Fruit fly (Drosophila melanogaster) whole organism, pupa: ENCODE data around the gene CG17075.

Source experiments
- CG10348 ChIP-seq: fragments of 200-800 bp; sonication (Bioruptor generic); IDR thresholded peaks from 2 replicates; pipeline ENCODE4 v1.3.6; 2022; ENCODE audit warnings: missing biosample characterization, missing genetic modification characterization
- CG12605 ChIP-seq: fragments of 200-800 bp; sonication (Bioruptor generic); IDR thresholded peaks from 2 replicates; pipeline ENCODE4 v1.3.6; 2022; ENCODE audit warnings: missing biosample characterization, missing genetic modification characterization
- CG13204 ChIP-seq: fragments of 200-800 bp; sonication (Bioruptor generic); optimal IDR thresholded peaks from 2 replicates; lab custom pipeline; 2018; ENCODE audit warnings: missing biosample characterization, mild to moderate bottlenecking, missing genetic modification characterization, moderate library complexity
- CG14655 ChIP-seq: fragments of 200-800 bp; sonication (Bioruptor generic); optimal IDR thresholded peaks from 3 replicates; lab custom pipeline; 2017; ENCODE audit warnings: mild to moderate bottlenecking, missing biosample characterization, missing genetic modification reagents, missing genetic modification characterization
- CG15710 ChIP-seq: fragments of 200-800 bp; sonication (Bioruptor generic); optimal IDR thresholded peaks from 2 replicates; lab custom pipeline; 2018; ENCODE audit warnings: missing biosample characterization, mild to moderate bottlenecking, missing genetic modification characterization, moderate library complexity
- CG17806 ChIP-seq: fragments of 200-800 bp; sonication (Bioruptor generic); optimal IDR thresholded peaks from 2 replicates; lab custom pipeline; 2018; ENCODE audit warnings: missing biosample characterization, mild to moderate bottlenecking, missing genetic modification characterization, moderate library complexity
- CG32121 ChIP-seq: fragments of 200-800 bp; sonication (Bioruptor generic); IDR thresholded peaks from 2 replicates; pipeline ENCODE4 v1.3.6; 2022; ENCODE audit warnings: missing biosample characterization, missing genetic modification characterization
- CG34367 ChIP-seq: fragments of 200-800 bp; sonication (Bioruptor generic); optimal IDR thresholded peaks from 2 replicates; lab custom pipeline; 2018; ENCODE audit warnings: missing biosample characterization, mild to moderate bottlenecking, missing genetic modification characterization
- CG4496 ChIP-seq: fragments of 200-800 bp; sonication (Bioruptor generic); IDR thresholded peaks from 3 replicates; pipeline ENCODE4 v1.3.6; 2022; ENCODE audit warnings: missing biosample characterization, missing genetic modification characterization
- CG8159 ChIP-seq: fragments of 200-800 bp; sonication (Bioruptor generic); optimal IDR thresholded peaks from 3 replicates; lab custom pipeline; 2018; ENCODE audit warnings: missing biosample characterization, mild to moderate bottlenecking, missing genetic modification characterization, moderate library complexity
- CG8301 ChIP-seq: fragments of 200-800 bp; sonication (Bioruptor generic); optimal IDR thresholded peaks from 2 replicates; lab custom pipeline; 2018; ENCODE audit warnings: missing biosample characterization, mild to moderate bottlenecking, missing genetic modification characterization
- CG9948 ChIP-seq: fragments of 200-800 bp; sonication (Bioruptor generic); optimal IDR thresholded peaks from 2 replicates; lab custom pipeline; 2018; ENCODE audit warnings: missing biosample characterization, mild to moderate bottlenecking, missing genetic modification characterization, moderate library complexity
- D1 ChIP-seq: fragments of 200-800 bp; sonication (Bioruptor generic); optimal IDR thresholded peaks from 2 replicates; lab custom pipeline; 2018; ENCODE audit warnings: missing biosample characterization, mild to moderate bottlenecking, missing genetic modification characterization, moderate library complexity
- EcR ChIP-seq: fragments of 200-800 bp; sonication (Bioruptor generic); optimal IDR thresholded peaks from 3 replicates; lab custom pipeline; 2019; ENCODE audit warnings: missing biosample characterization, missing genetic modification characterization, mild to moderate bottlenecking, moderate library complexity, missing genetic modification reagents
- Ets98B ChIP-seq: fragments of 200-800 bp; sonication (Bioruptor generic); IDR thresholded peaks from 2 replicates; pipeline ENCODE4 v1.3.6; 2022; ENCODE audit warnings: missing biosample characterization, missing genetic modification characterization
- Pif1A ChIP-seq: fragments of 200-800 bp; sonication (Bioruptor generic); optimal IDR thresholded peaks from 3 replicates; lab custom pipeline; 2016; ENCODE audit warnings: missing biosample characterization, missing genetic modification characterization
- Pif1B ChIP-seq: fragments of 200-800 bp; sonication (Bioruptor generic); optimal IDR thresholded peaks from 3 replicates; lab custom pipeline; 2016; ENCODE audit warnings: missing biosample characterization, missing genetic modification characterization
- Snoo ChIP-seq: fragments of 200-800 bp; sonication (Bioruptor generic); optimal IDR thresholded peaks from 3 replicates; lab custom pipeline; 2017; ENCODE audit warnings: missing biosample characterization, mild to moderate bottlenecking, missing genetic modification characterization, inconsistent platforms
- fd96Ca ChIP-seq: fragments of 200-800 bp; sonication (Bioruptor generic); IDR thresholded peaks from 3 replicates; pipeline ENCODE4 v1.3.6; 2022; ENCODE audit warnings: missing biosample characterization, missing genetic modification characterization
- gl ChIP-seq: fragments of 200-800 bp; sonication (Bioruptor generic); optimal IDR thresholded peaks from 2 replicates; lab custom pipeline; 2018; ENCODE audit warnings: missing biosample characterization, mild to moderate bottlenecking, missing genetic modification characterization
- rn ChIP-seq: fragments of 200-800 bp; sonication (Bioruptor generic); IDR thresholded peaks from 2 replicates; pipeline ENCODE4 v1.3.6; 2022; ENCODE audit warnings: missing biosample characterization, missing genetic modification characterization

The CG17075 gene

DNA sequence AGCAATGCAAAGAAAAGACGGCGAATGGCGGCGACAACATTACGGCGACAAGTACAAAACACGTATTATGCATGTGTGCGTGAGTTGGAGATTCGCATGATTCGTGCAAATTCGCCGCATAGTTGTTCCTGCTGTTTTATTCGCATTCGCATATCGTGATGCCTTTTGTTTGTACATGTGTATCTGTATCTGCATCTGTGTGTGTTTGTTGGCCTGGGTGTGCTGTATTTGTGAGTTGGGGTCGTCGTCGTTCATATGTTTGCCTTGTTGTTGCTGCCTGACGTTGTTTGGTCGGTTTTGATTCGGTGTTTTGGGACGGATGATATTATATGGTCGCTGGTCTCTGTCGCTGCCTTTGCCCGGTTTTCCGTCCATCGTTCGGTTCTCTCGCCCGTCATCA, 19.9 kb downstream of the CG17075 start:
- TF ChIP-seq CG12605 (GFP tag; lab: Robert Waterston, UW) (no peak), EcR (GFP tag; lab: Kevin White, UChicago) (peak; percentile 94)
- TF ChIP-seq, all 21 proteins: peak for 1

DNA sequence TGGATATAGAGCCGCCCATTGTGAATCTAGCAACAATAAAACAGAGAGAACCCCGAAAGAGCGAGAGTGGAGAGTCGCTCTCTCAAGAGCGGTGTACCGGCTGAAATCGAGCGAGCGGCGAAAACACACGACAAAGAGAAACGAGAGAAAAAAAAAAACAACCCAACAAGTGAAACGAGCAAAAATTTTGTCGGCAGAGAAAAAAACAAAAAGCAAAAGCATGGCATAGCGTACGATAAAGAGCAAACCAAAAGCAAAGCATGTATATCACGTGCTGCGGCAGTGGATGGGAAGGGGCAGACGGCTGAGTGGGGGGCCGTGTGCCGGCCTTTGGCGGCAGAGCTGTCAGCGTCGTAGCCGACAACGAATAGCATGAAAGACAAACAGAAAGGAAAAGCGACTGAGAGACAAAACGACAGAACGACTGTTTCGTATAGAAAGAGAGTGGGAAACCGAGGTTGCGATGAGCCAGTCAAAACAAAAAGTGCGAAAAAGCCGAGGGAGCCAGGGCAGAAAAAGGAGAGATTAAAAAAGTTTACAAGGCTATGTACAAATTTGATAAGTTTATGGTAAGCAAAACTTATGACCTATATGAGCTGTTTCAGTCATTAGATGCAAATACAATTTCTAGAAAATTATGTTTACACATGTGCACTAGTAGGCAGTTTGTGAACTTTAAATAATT, 20.5 kb downstream of the CG17075 start:
- TF ChIP-seq CG32121 (peak; percentile 85; the same call in 1 of the 2 replicates), CG17806 (tag; lab: Kevin White, UChicago) (peak; percentile 41), CG8301 (tag; lab: Kevin White, UChicago) (peak; percentile 25), Ets98B (GFP tag; lab: Robert Waterston, UW) (peak; percentile 88), CG4496 (GFP tag; lab: Robert Waterston, UW) (peak; percentile 87; the same call in 2 of the 3 replicates), Pif1B (GFP tag; lab: Kevin White, UChicago) (peak; percentile 76), CG14655 (peak; percentile 50), Snoo (tag; lab: Kevin White, UChicago) (peak; percentile 55), CG15710 (peak; percentile 61), EcR (GFP tag; lab: Kevin White, UChicago) (peak; percentile 84), D1 (tag; lab: Kevin White, UChicago) (no peak), rn (GFP tag; lab: Robert Waterston, UW) (peak; percentile 20; the same call in 1 of the 2 replicates), fd96Ca (GFP tag; lab: Robert Waterston, UW) (peak; percentile 82), CG8159 (tag; lab: Kevin White, UChicago) (peak; percentile 54), Pif1A (GFP tag; lab: Kevin White, UChicago) (peak; percentile 80), CG12605 (GFP tag; lab: Robert Waterston, UW) (peak; percentile 95), gl (tag; lab: Kevin White, UChicago) (peak; percentile 86), CG10348 (GFP tag; lab: Robert Waterston, UW) (no peak), CG13204 (GFP tag; lab: Kevin White, UChicago) (peak; percentile 90), CG9948 (no peak), CG34367 (tag; lab: Kevin White, UChicago) (peak; percentile 58)

DNA sequence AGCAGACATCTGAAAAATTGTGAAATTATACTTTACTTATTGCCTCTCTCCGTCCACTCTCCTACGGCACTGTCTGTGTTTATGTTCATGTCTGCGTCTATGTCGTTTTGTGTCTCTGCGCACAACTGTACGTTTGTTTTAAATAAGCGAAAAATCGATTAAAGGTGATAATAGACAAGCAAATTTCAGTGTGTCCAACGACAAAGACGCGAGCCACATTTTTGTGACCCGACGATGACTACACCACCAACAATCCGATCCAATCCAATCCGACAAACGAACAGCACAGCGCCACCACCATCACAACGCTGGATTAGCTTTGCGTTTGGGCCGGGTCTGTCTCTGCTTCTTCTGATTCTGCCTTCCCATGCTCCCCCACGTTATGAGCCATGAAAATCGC, 22.7 kb downstream of the CG17075 start:
- TF ChIP-seq CG32121 = no peak
- no peak for TF ChIP-seq CG15710
- no peak for TF ChIP-seq rn (GFP tag; lab: Robert Waterston, UW)
- TF ChIP-seq Pif1A (GFP tag; lab: Kevin White, UChicago) = no peak
- TF ChIP-seq CG9948 = no peak
- no peak for TF ChIP-seq CG8301 (tag; lab: Kevin White, UChicago)
- TF ChIP-seq CG4496 (GFP tag; lab: Robert Waterston, UW) = no peak
- TF ChIP-seq Snoo (tag; lab: Kevin White, UChicago) = no peak
- TF ChIP-seq CG14655 = no peak
- TF ChIP-seq fd96Ca (GFP tag; lab: Robert Waterston, UW) = no peak
- TF ChIP-seq CG13204 (GFP tag; lab: Kevin White, UChicago) = no peak
- no peak for TF ChIP-seq CG34367 (tag; lab: Kevin White, UChicago)
- no peak for TF ChIP-seq CG10348 (GFP tag; lab: Robert Waterston, UW)
- no peak for TF ChIP-seq CG17806 (tag; lab: Kevin White, UChicago)
- no peak for TF ChIP-seq gl (tag; lab: Kevin White, UChicago)
- no peak for TF ChIP-seq Pif1B (GFP tag; lab: Kevin White, UChicago)
- TF ChIP-seq CG12605 (GFP tag; lab: Robert Waterston, UW) = no peak

DNA sequence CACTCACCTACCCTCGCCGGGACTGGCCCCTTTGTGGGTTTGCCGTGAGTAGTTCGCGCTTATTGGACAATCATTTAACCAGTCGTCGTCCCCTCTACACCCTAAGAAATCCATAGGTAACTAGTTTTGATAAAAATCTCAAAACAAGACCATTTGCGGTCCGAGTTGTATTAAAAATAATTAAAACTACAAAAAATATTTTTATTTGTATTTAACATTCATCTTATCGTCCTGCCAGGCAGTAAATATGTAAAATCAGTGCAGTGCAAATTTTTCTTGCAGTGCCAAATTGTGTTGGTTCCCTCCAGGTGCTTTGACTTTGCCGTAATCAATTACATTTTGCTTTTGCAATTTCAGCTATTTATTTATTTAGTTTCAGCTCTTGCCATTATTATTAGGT, 23.5 kb downstream of the CG17075 start:
- no peak for TF ChIP-seq CG34367 (tag; lab: Kevin White, UChicago)
- TF ChIP-seq Pif1B (GFP tag; lab: Kevin White, UChicago) = no peak
- no peak for TF ChIP-seq CG14655
- no peak for TF ChIP-seq CG8301 (tag; lab: Kevin White, UChicago)
- TF ChIP-seq EcR (GFP tag; lab: Kevin White, UChicago) = no peak
- TF ChIP-seq gl (tag; lab: Kevin White, UChicago) = no peak
- no peak for TF ChIP-seq Snoo (tag; lab: Kevin White, UChicago)
- peak; percentile 85 for TF ChIP-seq fd96Ca (GFP tag; lab: Robert Waterston, UW)
- TF ChIP-seq CG12605 (GFP tag; lab: Robert Waterston, UW) = 0 out of 2 replicates have a peak, but pooled peaks have one; percentile 22
- TF ChIP-seq CG4496 (GFP tag; lab: Robert Waterston, UW) = peak; percentile 80
- no peak for TF ChIP-seq CG13204 (GFP tag; lab: Kevin White, UChicago)
- no peak for TF ChIP-seq CG17806 (tag; lab: Kevin White, UChicago)
- no peak for TF ChIP-seq CG9948
- TF ChIP-seq CG32121 = peak; percentile 83
- no peak for TF ChIP-seq Pif1A (GFP tag; lab: Kevin White, UChicago)
- no peak for TF ChIP-seq CG8159 (tag; lab: Kevin White, UChicago)
- TF ChIP-seq rn (GFP tag; lab: Robert Waterston, UW) = peak; percentile 56; the same call in 1 of the 2 replicates
- TF ChIP-seq D1 (tag; lab: Kevin White, UChicago) = no peak
- peak; percentile 88 for TF ChIP-seq Ets98B (GFP tag; lab: Robert Waterston, UW)
- no peak for TF ChIP-seq CG15710
- TF ChIP-seq CG10348 (GFP tag; lab: Robert Waterston, UW) = no peak
- TF ChIP-seq, all 21 proteins: peak for 6

DNA sequence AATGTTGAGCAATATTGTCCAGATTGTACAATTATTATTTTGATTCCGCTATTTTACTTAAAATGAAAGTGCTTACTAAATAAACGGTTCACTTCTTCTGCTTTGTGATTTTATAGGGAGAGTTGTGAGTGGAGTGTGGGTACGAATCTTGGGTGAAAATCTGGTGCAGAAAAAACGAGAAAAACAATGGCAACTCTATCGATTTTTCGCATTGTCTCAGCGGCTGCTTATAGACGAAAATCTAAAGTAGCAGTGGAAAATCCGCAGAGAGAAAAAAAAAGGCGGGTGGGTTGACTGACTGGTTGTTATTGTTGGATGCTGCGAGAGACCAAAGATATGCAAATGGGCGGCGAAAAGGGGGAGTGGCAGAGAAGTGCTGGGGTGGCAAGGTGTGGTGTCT, 24.2 kb downstream of the CG17075 start:
- TF ChIP-seq D1 (tag; lab: Kevin White, UChicago) = no peak
- TF ChIP-seq CG10348 (GFP tag; lab: Robert Waterston, UW) = no peak
- TF ChIP-seq CG8159 (tag; lab: Kevin White, UChicago) = no peak
- TF ChIP-seq CG14655 = no peak
- TF ChIP-seq CG9948 = no peak
- no peak for TF ChIP-seq Pif1A (GFP tag; lab: Kevin White, UChicago)
- no peak for TF ChIP-seq Pif1B (GFP tag; lab: Kevin White, UChicago)
- TF ChIP-seq CG32121 = no peak
- no peak for TF ChIP-seq EcR (GFP tag; lab: Kevin White, UChicago)
- TF ChIP-seq CG34367 (tag; lab: Kevin White, UChicago) = no peak
- TF ChIP-seq CG8301 (tag; lab: Kevin White, UChicago) = no peak
- no peak for TF ChIP-seq CG17806 (tag; lab: Kevin White, UChicago)
- no peak for TF ChIP-seq CG15710
- TF ChIP-seq CG12605 (GFP tag; lab: Robert Waterston, UW) = no peak
- TF ChIP-seq CG13204 (GFP tag; lab: Kevin White, UChicago) = no peak
